Fruit fly (Drosophila melanogaster): ENCODE measurements around the gene vig2.

- TF ChIP-seq h (optimal IDR thresholded peaks at IDR 0.05), result no peak
- no peak for TF ChIP-seq insv (optimal IDR thresholded peaks at IDR 0.05)
- no peak for TF ChIP-seq psq (optimal IDR thresholded peaks at IDR 0.05)
Observed at dm6 chr3R:25126823-25127222, 3.6 kb downstream of the vig2 start.
